Worm (Caenorhabditis elegans): ENCODE data around the gene nhr-181.

- TF ChIP-seq ama-1 (optimal IDR thresholded peaks at IDR 0.05): no peak
- TF ChIP-seq fos-1 (tag; optimal IDR thresholded peaks at IDR 0.05): no peak
- TF ChIP-seq nhr-11 (tag; optimal IDR thresholded peaks at IDR 0.05): no peak
- TF ChIP-seq zag-1 (tag; optimal IDR thresholded peaks at IDR 0.05): no peak
- TF ChIP-seq lin-39 (tag; optimal IDR thresholded peaks at IDR 0.05): no peak
- no peak for TF ChIP-seq snpc-4 (tag; optimal IDR thresholded peaks at IDR 0.05)
- no peak for TF ChIP-seq elt-1 (tag; optimal IDR thresholded peaks at IDR 0.05)
- TF ChIP-seq lin-13 (GFP tag; optimal IDR thresholded peaks at IDR 0.05): no peak
- TF ChIP-seq aly-2 (tag; optimal IDR thresholded peaks at IDR 0.05): no peak
- no peak for TF ChIP-seq nhr-237 (tag; optimal IDR thresholded peaks at IDR 0.05)
- TF ChIP-seq mdl-1 (tag; optimal IDR thresholded peaks at IDR 0.05): no peak
- no peak for TF ChIP-seq unc-62 (GFP tag; optimal IDR thresholded peaks at IDR 0.05)
- TF ChIP-seq nhr-25 (tag; optimal IDR thresholded peaks at IDR 0.05): no peak
Measured at ce11 chrV:4082952-4083351, 11.9 kb upstream of the nhr-181 start, which contains the start of gene F38H12.5.

All from whole organism, L2 larva.